Fruit fly (Drosophila melanogaster) whole organism: ENCODE data around the gene CG7246.

Experiments used
- CG8478 ChIP-seq: fragments of >200 bp; optimal IDR thresholded peaks from 2 replicates; lab custom pipeline; 2018; ENCODE audit warnings: inconsistent platforms
- Dll ChIP-seq: fragments of >200 bp; optimal IDR thresholded peaks from 2 replicates; lab custom pipeline; 2017
- EcR ChIP-seq, 2 experiments: fragments of >200 bp; optimal IDR thresholded peaks; 2 replicates each; lab custom pipeline; 2017; ENCODE audit warnings: missing biosample characterization in 2 of 2, missing genetic modification characterization in 2 of 2, missing genetic modification reagents in 2 of 2
- pan ChIP-seq: fragments of >200 bp; optimal IDR thresholded peaks from 2 replicates; lab custom pipeline; 2017
- psq ChIP-seq: fragments of >200 bp; optimal IDR thresholded peaks from 2 replicates; lab custom pipeline; 2017
- usp ChIP-seq: fragments of >200 bp; optimal IDR thresholded peaks from 2 replicates; lab custom pipeline; 2017; ENCODE audit warnings: missing biosample characterization, missing genetic modification characterization, mixed read lengths

Gene CG7246

DNA sequence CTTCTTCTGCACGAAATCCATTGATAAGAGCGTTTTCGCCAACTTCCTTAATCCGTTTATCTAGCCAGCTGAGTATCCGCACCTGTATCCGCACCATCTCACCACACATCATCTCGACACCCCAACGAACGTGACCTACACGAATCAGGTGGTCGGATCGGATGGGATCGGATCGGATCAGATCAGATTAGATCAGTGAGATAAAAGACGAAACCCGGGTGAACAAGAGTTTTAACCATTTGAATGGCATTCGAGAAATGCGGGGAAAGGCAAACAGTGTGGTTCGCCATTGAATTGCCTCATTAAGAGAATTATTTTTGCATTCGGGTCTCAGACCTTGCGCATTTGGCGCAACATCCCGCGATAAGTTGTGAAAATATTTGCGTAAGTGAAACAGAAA lies 36.0 kb downstream of the CG7246 start:
- no peak for TF ChIP-seq psq (lab: Kevin White, UChicago)
- no peak for TF ChIP-seq CG8478
- no peak for TF ChIP-seq EcR (GFP tag; optimal IDR thresholded peaks at IDR 0.05; lab: Kevin White, UChicago)
- TF ChIP-seq pan (lab: Kevin White, UChicago) = no peak
- no peak for TF ChIP-seq usp (GFP tag; lab: Kevin White, UChicago)
- TF ChIP-seq Dll (lab: Kevin White, UChicago) = no peak

DNA sequence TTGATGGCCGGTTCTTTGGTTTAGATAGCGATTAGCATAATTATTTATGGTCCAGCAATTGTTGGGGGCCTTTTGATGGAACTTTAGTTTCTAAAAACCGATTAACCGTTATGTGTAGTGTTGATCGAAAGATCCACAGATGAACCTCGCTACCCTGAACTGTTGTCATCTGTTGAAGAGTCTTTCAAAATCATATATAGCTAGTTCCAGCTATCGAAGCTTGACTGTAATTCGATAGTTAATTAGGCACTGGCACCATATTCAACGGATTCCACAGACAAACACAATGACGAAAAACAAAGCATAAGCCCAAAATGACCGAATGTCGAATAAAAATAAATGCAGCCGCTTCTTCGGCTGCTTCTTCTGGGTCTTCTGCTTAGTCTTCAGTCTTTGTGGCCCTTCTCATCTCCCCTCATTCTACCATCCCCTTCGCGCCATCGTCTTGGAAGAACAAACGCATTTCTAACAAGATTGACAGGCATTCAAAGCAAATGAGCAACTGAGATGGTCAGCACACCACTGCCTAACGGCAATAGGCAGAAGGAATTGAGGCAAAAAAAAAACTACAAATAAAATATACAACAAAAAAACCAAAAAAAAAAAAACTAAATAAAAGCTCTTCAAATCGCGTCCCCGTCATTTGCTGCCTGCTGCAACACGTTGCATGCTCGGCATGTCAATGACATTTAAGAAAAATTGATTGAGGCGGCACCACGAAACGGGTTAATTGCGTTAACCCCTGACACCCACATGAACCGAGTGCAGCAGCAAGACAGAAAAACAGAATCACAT lies 36.9 kb downstream of the CG7246 start:
- TF ChIP-seq CG8478 (no peak), Dll (lab: Kevin White, UChicago) (no peak), EcR (GFP tag; optimal IDR thresholded peaks at IDR 0.05; lab: Kevin White, UChicago) (no peak), pan (lab: Kevin White, UChicago) (no peak), psq (lab: Kevin White, UChicago) (no peak), usp (GFP tag; lab: Kevin White, UChicago) (no peak)

DNA sequence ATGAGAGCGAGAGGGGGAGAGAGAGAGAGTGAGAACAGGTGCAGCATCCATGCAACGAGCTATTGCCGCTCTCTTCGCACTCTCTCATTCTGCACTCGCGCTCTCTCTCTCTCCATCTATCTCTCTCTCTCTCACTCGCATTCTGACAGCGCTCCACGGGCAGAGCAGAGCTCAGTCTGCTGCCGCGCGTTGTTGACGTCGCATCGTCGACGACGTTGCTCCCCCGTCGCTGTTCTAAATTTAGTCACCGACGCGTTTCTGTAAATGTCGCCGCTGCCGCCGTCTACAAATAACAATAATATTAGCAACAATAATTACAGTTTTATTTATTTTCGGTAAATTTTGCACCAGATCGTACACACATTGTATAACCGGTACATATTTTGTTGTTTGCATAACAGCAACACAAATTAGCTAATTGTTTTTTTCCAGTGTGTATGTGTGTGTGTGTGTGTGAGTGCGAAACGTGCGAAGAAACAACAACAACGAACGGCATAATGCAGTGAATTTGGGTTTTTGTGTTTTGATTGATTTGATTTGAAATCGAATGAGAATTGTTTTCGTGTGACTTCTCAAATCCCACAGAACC lies 38.3 kb downstream of the CG7246 start:
- no peak for TF ChIP-seq EcR (GFP tag; optimal IDR thresholded peaks at IDR 0.05; lab: Kevin White, UChicago)
- peak; percentile 84 for TF ChIP-seq CG8478
- TF ChIP-seq Dll (lab: Kevin White, UChicago) = peak; percentile 88

- TF ChIP-seq pan (lab: Kevin White, UChicago) (no peak), usp (GFP tag; lab: Kevin White, UChicago) (no peak), CG8478 (no peak), psq (lab: Kevin White, UChicago) (no peak), Dll (lab: Kevin White, UChicago) (no peak), EcR (GFP tag; optimal IDR thresholded peaks at IDR 0.05; lab: Kevin White, UChicago) (no peak)
Measured at dm6 chrX:9041789-9042456, 38.9 kb downstream of the CG7246 start.

dm6 chrX:9040855-9041254 lies 40.0 kb downstream of the CG7246 start:
- TF ChIP-seq CG8478 (no peak), usp (GFP tag; lab: Kevin White, UChicago) (no peak), Dll (lab: Kevin White, UChicago) (no peak), psq (lab: Kevin White, UChicago) (no peak)

- TF ChIP-seq usp (GFP tag; lab: Kevin White, UChicago) = no peak
- TF ChIP-seq CG8478 = no peak
- no peak for TF ChIP-seq Dll (lab: Kevin White, UChicago)
- TF ChIP-seq psq (lab: Kevin White, UChicago) = no peak
- no peak for TF ChIP-seq pan (lab: Kevin White, UChicago)
Measured at dm6 chrX:9038778-9039177, 42.1 kb downstream of the CG7246 start.

DNA sequence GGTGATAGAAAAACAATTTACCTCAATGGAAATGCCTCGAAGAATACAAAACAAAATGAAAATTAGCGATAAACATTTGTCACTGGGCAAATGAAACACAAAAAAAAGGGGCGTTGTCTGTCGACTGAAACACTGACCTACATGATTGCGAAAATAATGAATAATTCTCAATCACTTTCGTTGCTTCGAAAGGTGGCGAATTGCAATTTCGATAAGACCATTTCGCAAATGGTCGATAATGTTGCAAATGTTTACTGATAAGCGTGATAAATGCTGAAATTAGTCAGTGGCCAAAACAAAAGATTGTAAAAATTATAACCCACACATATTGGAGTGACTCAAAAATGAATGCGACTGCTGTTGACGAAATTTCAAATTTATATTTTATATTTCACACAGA lies 44.7 kb downstream of the CG7246 start:
- TF ChIP-seq psq (lab: Kevin White, UChicago) = no peak
- no peak for TF ChIP-seq CG8478
- TF ChIP-seq Dll (lab: Kevin White, UChicago) = no peak
- TF ChIP-seq usp (GFP tag; lab: Kevin White, UChicago) = no peak
- no peak for TF ChIP-seq pan (lab: Kevin White, UChicago)
- TF ChIP-seq EcR (GFP tag; optimal IDR thresholded peaks at IDR 0.05; lab: Kevin White, UChicago) = no peak

- TF ChIP-seq EcR (GFP tag; optimal IDR thresholded peaks at IDR 0.05; lab: Kevin White, UChicago) = no peak
- no peak for TF ChIP-seq usp (GFP tag; lab: Kevin White, UChicago)
- TF ChIP-seq Dll (lab: Kevin White, UChicago) = no peak
- TF ChIP-seq psq (lab: Kevin White, UChicago) = no peak
- no peak for TF ChIP-seq pan (lab: Kevin White, UChicago)
- no peak for TF ChIP-seq CG8478
Measured at dm6 chrX:9029900-9030373, 50.9 kb downstream of the CG7246 start, which contains the start of gene Nost. Nost (plus strand) TSS chrX:9030205.

DNA sequence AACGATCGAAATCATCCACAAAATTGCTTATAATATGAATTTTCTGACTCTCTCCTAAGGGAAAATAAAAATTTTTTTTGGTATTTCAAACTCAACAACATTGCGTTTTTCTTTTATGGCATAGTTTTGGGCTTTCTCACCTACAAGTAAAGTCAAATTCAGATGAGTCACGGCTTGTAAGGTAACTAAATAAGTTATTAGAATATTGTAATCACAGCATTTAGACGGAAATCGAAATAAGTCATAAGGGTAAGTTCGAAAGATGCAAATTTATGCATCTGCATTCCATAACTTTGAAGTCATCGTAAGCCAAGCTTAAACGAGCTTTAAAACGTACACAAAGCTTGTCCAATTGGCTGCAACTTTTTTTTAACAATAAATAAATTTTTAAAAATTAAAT lies 51.4 kb downstream of the CG7246 start:
- TF ChIP-seq Dll (lab: Kevin White, UChicago) (no peak), EcR (GFP tag; optimal IDR thresholded peaks at IDR 0.05; lab: Kevin White, UChicago) (no peak), pan (lab: Kevin White, UChicago) (no peak), CG8478 (no peak), usp (GFP tag; lab: Kevin White, UChicago) (no peak), psq (lab: Kevin White, UChicago) (no peak)
